Fruit fly (Drosophila melanogaster): ENCODE data around the gene brat.
A peak's percentile ranks its signal among the peaks of the same experiment; 100 is the strongest.

Gene brat

DNA sequence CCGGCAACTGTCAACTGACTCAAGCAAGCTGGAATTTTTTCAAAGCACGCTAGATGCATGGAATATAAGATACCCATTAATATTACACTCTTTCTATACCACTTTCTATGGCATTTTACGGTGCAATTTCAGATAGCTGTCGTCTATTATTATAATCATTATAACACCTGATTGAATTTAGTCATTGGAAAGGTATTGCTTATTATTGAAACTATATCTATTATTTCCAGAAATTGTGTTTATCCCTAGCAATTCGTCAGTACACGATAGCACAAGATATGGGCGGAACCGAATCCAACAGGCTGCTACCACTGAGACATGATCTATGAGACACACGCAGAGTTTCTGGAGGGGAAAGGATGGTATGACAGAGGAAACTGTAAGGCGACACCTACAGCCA is 85.9 kb downstream of the brat start:
- TF ChIP-seq gl (tag; optimal IDR thresholded peaks at IDR 0.05) (no peak), CG13204 (GFP tag; optimal IDR thresholded peaks at IDR 0.05) (no peak), CG15710 (tag; optimal IDR thresholded peaks at IDR 0.05) (no peak), CG8301 (tag; optimal IDR thresholded peaks at IDR 0.05) (no peak), Pif1A (GFP tag; optimal IDR thresholded peaks at IDR 0.05) (no peak), CG17806 (tag; optimal IDR thresholded peaks at IDR 0.05) (no peak), EcR (GFP tag; optimal IDR thresholded peaks at IDR 0.05) (no peak), CG4496 (GFP tag; IDR thresholded peaks at IDR 0.05) (no peak), CG32121 (GFP tag; IDR thresholded peaks at IDR 0.05) (no peak), CG8159 (tag; optimal IDR thresholded peaks at IDR 0.05) (no peak), CG34367 (tag; optimal IDR thresholded peaks at IDR 0.05) (no peak)

- TF ChIP-seq CG13204 (GFP tag; optimal IDR thresholded peaks at IDR 0.05) (no peak), Pif1B (GFP tag; optimal IDR thresholded peaks at IDR 0.05) (no peak), rn (GFP tag; IDR thresholded peaks at IDR 0.05) (no peak), CG8159 (tag; optimal IDR thresholded peaks at IDR 0.05) (no peak), fd96Ca (GFP tag; IDR thresholded peaks at IDR 0.05) (no peak), Pif1A (GFP tag; optimal IDR thresholded peaks at IDR 0.05) (no peak), Ets98B (GFP tag; IDR thresholded peaks at IDR 0.05) (no peak), CG9948 (tag; optimal IDR thresholded peaks at IDR 0.05) (no peak), CG34367 (tag; optimal IDR thresholded peaks at IDR 0.05) (no peak), D1 (tag; optimal IDR thresholded peaks at IDR 0.05) (no peak), CG17806 (tag; optimal IDR thresholded peaks at IDR 0.05) (no peak), CG15710 (tag; optimal IDR thresholded peaks at IDR 0.05) (no peak), CG8301 (tag; optimal IDR thresholded peaks at IDR 0.05) (no peak), Snoo (tag; optimal IDR thresholded peaks at IDR 0.05) (no peak), EcR (GFP tag; optimal IDR thresholded peaks at IDR 0.05) (no peak), CG14655 (GFP tag; optimal IDR thresholded peaks at IDR 0.05) (no peak), CG32121 (GFP tag; IDR thresholded peaks at IDR 0.05) (no peak), CG10348 (GFP tag; IDR thresholded peaks at IDR 0.05) (no peak), gl (tag; optimal IDR thresholded peaks at IDR 0.05) (no peak)
Measured at dm6 chr2L:19220036-19220612, 86.5 kb downstream of the brat start.

DNA sequence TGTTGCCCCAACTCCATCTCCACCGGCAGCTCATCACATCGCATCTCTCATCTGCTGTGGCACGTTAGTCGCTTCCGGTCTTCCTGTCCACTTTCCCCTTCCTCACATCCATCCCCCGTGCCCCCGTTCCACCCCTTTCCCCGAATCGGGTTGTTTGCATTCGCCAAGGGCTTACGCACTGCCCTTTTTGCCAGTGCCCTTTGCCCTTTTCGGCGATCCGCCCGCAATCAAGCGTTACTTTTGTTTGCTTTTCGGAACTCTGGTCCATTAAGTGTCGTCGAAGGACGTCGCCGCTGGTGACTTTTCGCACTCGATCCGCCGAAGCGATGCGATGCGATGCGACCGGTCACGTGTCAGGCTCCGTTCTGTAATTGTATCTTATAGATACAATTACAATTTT is 88.7 kb downstream of the brat start:
- TF ChIP-seq CG9948 (tag; optimal IDR thresholded peaks at IDR 0.05): no peak
- no peak for TF ChIP-seq CG8159 (tag; optimal IDR thresholded peaks at IDR 0.05)
- no peak for TF ChIP-seq CG8301 (tag; optimal IDR thresholded peaks at IDR 0.05)
- no peak for TF ChIP-seq rn (GFP tag; IDR thresholded peaks at IDR 0.05)
- TF ChIP-seq CG10348 (GFP tag; IDR thresholded peaks at IDR 0.05): no peak
- no peak for TF ChIP-seq Ets98B (GFP tag; IDR thresholded peaks at IDR 0.05)
- no peak for TF ChIP-seq CG17806 (tag; optimal IDR thresholded peaks at IDR 0.05)
- no peak for TF ChIP-seq CG4496 (GFP tag; IDR thresholded peaks at IDR 0.05)

DNA sequence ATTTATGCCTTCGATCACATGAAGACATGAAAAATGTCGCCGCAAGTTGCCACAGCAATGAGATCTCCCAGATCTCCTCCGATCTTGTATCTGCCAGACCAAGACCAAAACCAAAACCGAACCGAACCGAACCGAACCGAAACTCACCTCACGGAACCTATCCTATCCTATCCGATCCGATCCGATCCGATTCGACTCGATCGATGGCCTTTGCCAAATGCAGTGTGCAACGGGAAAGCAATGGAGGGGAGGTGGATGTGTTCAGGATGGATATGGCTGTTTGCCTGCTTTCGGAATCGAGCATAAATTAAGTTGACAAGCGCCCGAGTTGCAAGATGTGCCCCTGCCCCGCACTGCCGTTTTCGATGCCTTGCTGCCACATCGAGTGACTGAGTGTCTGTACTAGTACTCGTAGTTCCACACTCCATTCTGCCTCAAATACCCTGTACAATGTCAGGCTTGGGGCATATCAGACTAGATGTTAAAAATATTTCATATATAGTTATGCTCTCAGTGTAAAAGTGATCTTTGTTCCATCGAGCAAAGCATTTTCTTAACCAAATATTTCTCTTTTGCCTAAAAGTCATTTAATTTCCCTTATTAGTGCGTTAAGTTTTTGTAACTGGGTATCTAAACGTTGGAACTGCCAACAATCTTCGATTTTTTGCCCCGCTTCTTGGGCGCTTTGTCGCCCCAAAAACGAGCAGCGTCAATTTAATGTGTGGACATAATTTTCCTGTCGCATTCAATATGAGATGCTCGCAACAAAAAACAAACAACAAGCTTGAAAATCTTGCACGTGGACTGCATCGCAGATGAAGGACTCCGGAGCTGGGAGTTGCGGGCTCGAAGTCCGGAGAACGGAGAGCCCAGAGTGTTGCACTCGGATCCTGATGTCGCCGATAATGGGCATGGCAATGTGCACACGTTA is 92.6 kb downstream of the brat start:
- TF ChIP-seq Pif1B (GFP tag; optimal IDR thresholded peaks at IDR 0.05) (peak; percentile 92), CG13204 (GFP tag; optimal IDR thresholded peaks at IDR 0.05) (peak; percentile 65), CG8159 (tag; optimal IDR thresholded peaks at IDR 0.05) (peak; percentile 92), CG14655 (GFP tag; optimal IDR thresholded peaks at IDR 0.05) (peak; percentile 94), D1 (tag; optimal IDR thresholded peaks at IDR 0.05) (peak; percentile 83), CG10348 (GFP tag; IDR thresholded peaks at IDR 0.05) (0 out of 2 replicates have a peak, but pooled peaks have one; percentile 34), fd96Ca (GFP tag; IDR thresholded peaks at IDR 0.05) (peak; percentile 91), Pif1A (GFP tag; optimal IDR thresholded peaks at IDR 0.05) (peak; percentile 94), Ets98B (GFP tag; IDR thresholded peaks at IDR 0.05) (peak; percentile 85), CG9948 (tag; optimal IDR thresholded peaks at IDR 0.05) (peak; percentile 93), Snoo (tag; optimal IDR thresholded peaks at IDR 0.05) (peak; percentile 80), CG32121 (GFP tag; IDR thresholded peaks at IDR 0.05) (peak; percentile 67; the same call in 1 of the 2 replicates), CG34367 (tag; optimal IDR thresholded peaks at IDR 0.05) (peak; percentile 91), gl (tag; optimal IDR thresholded peaks at IDR 0.05) (peak; percentile 74), CG8301 (tag; optimal IDR thresholded peaks at IDR 0.05) (peak; percentile 91), CG17806 (tag; optimal IDR thresholded peaks at IDR 0.05) (peak; percentile 93), EcR (GFP tag; optimal IDR thresholded peaks at IDR 0.05) (peak; percentile 47), CG4496 (GFP tag; IDR thresholded peaks at IDR 0.05) (peak; percentile 88), CG15710 (tag; optimal IDR thresholded peaks at IDR 0.05) (peak; percentile 94), CG12605 (GFP tag; IDR thresholded peaks at IDR 0.05) (peak; percentile 83), rn (GFP tag; IDR thresholded peaks at IDR 0.05) (peak; percentile 90)

- TF ChIP-seq D1 (tag; optimal IDR thresholded peaks at IDR 0.05): no peak
- peak; percentile 52; the same call in 2 of the 3 replicates for TF ChIP-seq CG4496 (GFP tag; IDR thresholded peaks at IDR 0.05)
Measured at dm6 chr2L:19227656-19228055, 94.0 kb downstream of the brat start.

DNA sequence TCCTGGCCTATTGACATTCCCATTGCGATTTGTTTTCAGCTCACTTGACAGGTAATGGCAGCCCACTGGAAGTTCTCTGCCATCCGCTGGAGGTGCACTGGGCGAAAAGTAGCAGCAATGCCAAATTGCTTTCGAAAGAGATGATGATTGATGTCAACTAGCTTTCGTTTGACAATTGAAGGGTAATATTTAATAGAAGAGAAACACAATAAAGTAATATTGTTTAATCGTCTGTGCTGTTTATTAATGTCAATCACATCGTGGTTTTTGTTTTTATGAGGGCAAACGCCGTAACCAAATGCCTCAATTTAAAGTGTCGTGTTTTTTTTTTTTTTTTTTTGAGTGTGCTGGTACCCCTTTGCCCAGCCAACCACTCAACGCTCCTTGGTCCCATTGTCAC is 95.4 kb downstream of the brat start:
- TF ChIP-seq Ets98B (GFP tag; IDR thresholded peaks at IDR 0.05) (no peak), CG17806 (tag; optimal IDR thresholded peaks at IDR 0.05) (peak; percentile 32), CG15710 (tag; optimal IDR thresholded peaks at IDR 0.05) (peak; percentile 32), CG14655 (GFP tag; optimal IDR thresholded peaks at IDR 0.05) (peak; percentile 30), CG34367 (tag; optimal IDR thresholded peaks at IDR 0.05) (peak; percentile 21), CG9948 (tag; optimal IDR thresholded peaks at IDR 0.05) (peak; percentile 41), CG8159 (tag; optimal IDR thresholded peaks at IDR 0.05) (peak; percentile 51), CG4496 (GFP tag; IDR thresholded peaks at IDR 0.05) (no peak), Snoo (tag; optimal IDR thresholded peaks at IDR 0.05) (no peak)

Data from whole organism, pupa.